Worm (Caenorhabditis elegans) whole organism, early embryonic: ENCODE measurements around the gene T20F7.1.

ENCODE experiments used
- B0310.2 ChIP-seq: sonication (generic microtip); optimal IDR thresholded peaks from 2 replicates; lab custom pipeline; 2016; ENCODE audit warnings: mild to moderate bottlenecking, missing genetic modification characterization, missing compliant biosample characterization
- F13C5.2 ChIP-seq: sonication (generic microtip); optimal IDR thresholded peaks from 2 replicates; lab custom pipeline; 2017; ENCODE audit warnings: mild to moderate bottlenecking, missing genetic modification characterization, inconsistent platforms, missing compliant biosample characterization
- aly-1 ChIP-seq: sonication (generic microtip); optimal IDR thresholded peaks from 2 replicates; lab custom pipeline; 2016; ENCODE audit warnings: missing genetic modification characterization, missing compliant biosample characterization
- ama-1 ChIP-seq: fragments of 150-350 bp; optimal IDR thresholded peaks from 2 replicates; lab custom pipeline; 2014
- ceh-13 ChIP-seq: fragments of 200-800 bp; sonication (Bioruptor generic); optimal IDR thresholded peaks from 2 replicates; lab custom pipeline; 2018; ENCODE audit warnings: mild to moderate bottlenecking, missing genetic modification characterization, missing compliant biosample characterization
- ceh-36 ChIP-seq: sonication (generic microtip); optimal IDR thresholded peaks from 2 replicates; lab custom pipeline; 2016; ENCODE audit warnings: missing genetic modification characterization, inconsistent platforms, missing compliant biosample characterization
- ets-7 ChIP-seq: sonication (generic microtip); optimal IDR thresholded peaks from 2 replicates; lab custom pipeline; 2016; ENCODE audit warnings: missing genotype, missing genetic modification characterization, missing compliant biosample characterization
- flt-1 ChIP-seq: fragments of 200-800 bp; sonication (Bioruptor generic); IDR thresholded peaks from 2 replicates; pipeline ENCODE4 v1.3.6; 2022; ENCODE audit warnings: missing genetic modification characterization, missing compliant biosample characterization
- hmbx-1 ChIP-seq: sonication (generic microtip); optimal IDR thresholded peaks from 2 replicates; lab custom pipeline; 2016; ENCODE audit warnings: mild to moderate bottlenecking, missing genetic modification characterization, missing compliant biosample characterization
- hmg-4 ChIP-seq: fragments of 200-800 bp; sonication (Bioruptor generic); optimal IDR thresholded peaks from 2 replicates; lab custom pipeline; 2018; ENCODE audit warnings: mild to moderate bottlenecking, missing genetic modification characterization, missing compliant biosample characterization
- hnd-1 ChIP-seq: sonication (generic microtip); optimal IDR thresholded peaks from 2 replicates; lab custom pipeline; 2016; ENCODE audit warnings: missing genetic modification characterization, missing compliant biosample characterization
- pes-1 ChIP-seq: fragments of 200-800 bp; sonication (Bioruptor generic); IDR thresholded peaks from 2 replicates; pipeline ENCODE4 v1.3.6; 2022; ENCODE audit warnings: missing genetic modification reagents, missing genetic modification characterization, missing compliant biosample characterization
- scrt-1 ChIP-seq: fragments of 200-800 bp; sonication (Bioruptor generic); IDR thresholded peaks from 2 replicates; pipeline ENCODE4 v1.3.6; 2022; ENCODE audit warnings: missing genetic modification characterization, missing compliant biosample characterization
- sea-1 ChIP-seq: fragments of 200-800 bp; sonication (Bioruptor generic); conservative IDR thresholded peaks from 2 replicates; pipeline ENCODE4 v1.3.6; 2022; ENCODE audit warnings: missing genetic modification characterization, missing compliant biosample characterization
- tbx-11 ChIP-seq: fragments of 200-800 bp; sonication (Bioruptor generic); IDR thresholded peaks from 2 replicates; pipeline ENCODE4 v1.3.6; 2022; ENCODE audit warnings: missing genetic modification characterization, missing compliant biosample characterization
- tbx-37 ChIP-seq: fragments of 200-800 bp; sonication (Bioruptor generic); conservative IDR thresholded peaks from 2 replicates; pipeline ENCODE4 v1.3.6; 2022; ENCODE audit warnings: missing genetic modification reagents, missing genetic modification characterization, missing compliant biosample characterization
- tra-4 ChIP-seq: sonication (generic microtip); optimal IDR thresholded peaks from 2 replicates; lab custom pipeline; 2017; ENCODE audit warnings: missing genetic modification characterization, missing compliant biosample characterization

The T20F7.1 gene

ce11 chrX:16842935-16843334 lies 29.8 kb upstream of the T20F7.1 start:
- TF ChIP-seq ets-7 (no peak), aly-1 (tag; lab: Kevin White, UChicago) (no peak), hmbx-1 (tag; lab: Kevin White, UChicago) (no peak), ceh-13 (GFP tag; lab: Kevin White, UChicago) (no peak), ama-1 (lab: Kevin White, UChicago) (no peak), tra-4 (no peak), sea-1 (GFP tag; lab: Robert Waterston, UW) (no peak), tbx-11 (GFP tag; lab: Robert Waterston, UW) (no peak), scrt-1 (GFP tag; lab: Robert Waterston, UW) (no peak), tbx-37 (GFP tag; lab: Robert Waterston, UW) (no peak), B0310.2 (no peak), hnd-1 (tag; lab: Kevin White, UChicago) (no peak), F13C5.2 (tag; lab: Kevin White, UChicago) (no peak), flt-1 (GFP tag; lab: Robert Waterston, UW) (no peak), hmg-4 (GFP tag; lab: Kevin White, UChicago) (no peak), ceh-36 (tag; lab: Kevin White, UChicago) (no peak), pes-1 (GFP tag; lab: Robert Waterston, UW) (no peak)

- TF ChIP-seq scrt-1 (GFP tag; lab: Robert Waterston, UW): no peak
- no peak for TF ChIP-seq F13C5.2 (tag; lab: Kevin White, UChicago)
- no peak for TF ChIP-seq tbx-11 (GFP tag; lab: Robert Waterston, UW)
- no peak for TF ChIP-seq flt-1 (GFP tag; lab: Robert Waterston, UW)
- no peak for TF ChIP-seq hnd-1 (tag; lab: Kevin White, UChicago)
- TF ChIP-seq hmg-4 (GFP tag; lab: Kevin White, UChicago): no peak
- no peak for TF ChIP-seq ceh-13 (GFP tag; lab: Kevin White, UChicago)
- no peak for TF ChIP-seq ets-7
Observed at ce11 chrX:16844924-16845323, 27.8 kb upstream of the T20F7.1 start, which contains the start of gene F41G4.8. Gene F41G4.8, minus strand, starts transcription at chrX:16845024.

DNA sequence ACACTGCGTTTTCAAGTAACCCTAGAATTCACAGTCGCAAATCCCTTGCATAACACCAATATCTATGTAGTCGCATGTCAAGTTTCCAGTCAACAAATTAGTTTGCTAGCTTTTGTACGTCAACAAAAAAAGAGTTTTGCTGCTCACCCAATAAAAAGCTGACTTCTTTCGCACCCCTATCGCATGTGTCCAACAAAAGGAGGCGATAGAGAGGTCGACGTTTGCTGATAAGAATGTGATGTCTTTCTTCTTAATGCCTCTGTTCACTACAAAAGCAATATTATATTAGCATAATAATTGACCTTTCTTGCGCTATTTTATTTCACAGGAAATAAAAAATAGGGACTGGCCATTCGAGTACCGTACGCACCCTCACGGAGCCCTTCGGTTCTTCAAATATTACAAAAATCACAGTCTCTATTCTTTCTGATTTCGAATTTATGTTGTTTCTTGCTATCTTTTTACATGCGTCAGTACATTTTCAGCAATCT lies 12.7 kb upstream of the T20F7.1 start, which contains the start of gene T20F7.3:
Gene T20F7.3 (plus strand): TSS at position 441 of the 491 bp plus-strand sequence.
- TF ChIP-seq tra-4: no peak
- TF ChIP-seq tbx-37 (GFP tag; lab: Robert Waterston, UW): no peak
- no peak for TF ChIP-seq pes-1 (GFP tag; lab: Robert Waterston, UW)
- TF ChIP-seq ceh-36 (tag; lab: Kevin White, UChicago): no peak
- TF ChIP-seq B0310.2: no peak
- no peak for TF ChIP-seq ama-1 (lab: Kevin White, UChicago)
- no peak for TF ChIP-seq flt-1 (GFP tag; lab: Robert Waterston, UW)
- no peak for TF ChIP-seq ets-7
- no peak for TF ChIP-seq F13C5.2 (tag; lab: Kevin White, UChicago)
- no peak for TF ChIP-seq hnd-1 (tag; lab: Kevin White, UChicago)
- TF ChIP-seq sea-1 (GFP tag; lab: Robert Waterston, UW): no peak
- no peak for TF ChIP-seq scrt-1 (GFP tag; lab: Robert Waterston, UW)

- TF ChIP-seq hnd-1 (tag; lab: Kevin White, UChicago) (no peak), scrt-1 (GFP tag; lab: Robert Waterston, UW) (no peak), pes-1 (GFP tag; lab: Robert Waterston, UW) (no peak), B0310.2 (no peak), hmbx-1 (tag; lab: Kevin White, UChicago) (no peak), sea-1 (GFP tag; lab: Robert Waterston, UW) (no peak), tbx-11 (GFP tag; lab: Robert Waterston, UW) (no peak), tbx-37 (GFP tag; lab: Robert Waterston, UW) (no peak), ets-7 (no peak), F13C5.2 (tag; lab: Kevin White, UChicago) (no peak), ceh-13 (GFP tag; lab: Kevin White, UChicago) (no peak), flt-1 (GFP tag; lab: Robert Waterston, UW) (no peak), aly-1 (tag; lab: Kevin White, UChicago) (no peak), hmg-4 (GFP tag; lab: Kevin White, UChicago) (no peak), ceh-36 (tag; lab: Kevin White, UChicago) (no peak), ama-1 (lab: Kevin White, UChicago) (no peak), tra-4 (no peak)
Observed at ce11 chrX:16863320-16863719, 9.4 kb upstream of the T20F7.1 start.

DNA sequence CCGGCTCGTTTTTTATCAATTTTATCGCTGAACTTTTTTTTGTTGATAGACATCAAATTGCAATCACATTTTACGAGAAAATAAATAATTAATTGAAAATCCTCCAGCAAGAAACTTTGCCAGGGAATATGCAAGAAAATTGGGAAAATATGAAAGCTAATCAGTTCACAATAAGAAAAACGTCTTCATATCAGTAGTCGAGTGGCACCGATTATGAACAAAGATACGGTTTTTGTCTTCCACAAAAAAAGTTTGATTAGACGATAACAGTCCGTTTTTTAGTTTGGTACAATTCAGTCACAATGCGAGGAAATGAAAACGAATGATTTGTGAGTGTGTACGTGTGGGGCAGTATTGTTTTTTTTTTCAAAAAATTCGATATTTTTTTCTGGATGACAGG lies 7.7 kb upstream of the T20F7.1 start:
- no peak for TF ChIP-seq flt-1 (GFP tag; lab: Robert Waterston, UW)
- no peak for TF ChIP-seq sea-1 (GFP tag; lab: Robert Waterston, UW)

DNA sequence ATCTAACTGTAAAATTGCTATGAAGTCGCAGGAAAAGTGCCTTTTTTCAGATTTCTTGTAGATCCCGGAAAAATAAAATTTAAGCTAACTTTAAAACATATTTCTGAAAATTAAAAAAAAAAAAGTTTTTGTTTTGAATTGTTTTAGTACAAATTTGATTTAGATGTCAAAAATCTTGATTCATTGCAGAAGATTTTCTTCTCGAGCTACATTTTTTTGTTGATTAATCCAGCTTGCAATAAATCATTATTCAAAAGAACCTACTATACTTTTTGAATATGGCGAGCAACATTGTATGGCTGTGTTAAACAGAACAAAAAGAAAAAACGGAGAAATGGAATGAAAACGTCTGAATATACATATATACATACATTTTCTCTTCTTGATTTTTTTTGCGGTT lies 7.0 kb upstream of the T20F7.1 start:
- TF ChIP-seq sea-1 (GFP tag; lab: Robert Waterston, UW) (no peak), ceh-13 (GFP tag; lab: Kevin White, UChicago) (no peak)

ce11 chrX:16868931-16869330 lies 3.8 kb upstream of the T20F7.1 start, which contains the start of gene aakg-2:
Gene aakg-2, minus strand, starts transcription at chrX:16869031.
- TF ChIP-seq hnd-1 (tag; lab: Kevin White, UChicago) (no peak), flt-1 (GFP tag; lab: Robert Waterston, UW) (no peak), ets-7 (no peak), pes-1 (GFP tag; lab: Robert Waterston, UW) (no peak), F13C5.2 (tag; lab: Kevin White, UChicago) (no peak), scrt-1 (GFP tag; lab: Robert Waterston, UW) (no peak), aly-1 (tag; lab: Kevin White, UChicago) (no peak), sea-1 (GFP tag; lab: Robert Waterston, UW) (no peak), tbx-37 (GFP tag; lab: Robert Waterston, UW) (no peak), hmbx-1 (tag; lab: Kevin White, UChicago) (no peak), tbx-11 (GFP tag; lab: Robert Waterston, UW) (no peak), B0310.2 (no peak), ceh-36 (tag; lab: Kevin White, UChicago) (no peak), tra-4 (no peak), hmg-4 (GFP tag; lab: Kevin White, UChicago) (no peak), ceh-13 (GFP tag; lab: Kevin White, UChicago) (no peak), ama-1 (lab: Kevin White, UChicago) (no peak)
